Worm (Caenorhabditis elegans): Measurements from ENCODE around the gene faah-4.

Gene faah-4

DNA sequence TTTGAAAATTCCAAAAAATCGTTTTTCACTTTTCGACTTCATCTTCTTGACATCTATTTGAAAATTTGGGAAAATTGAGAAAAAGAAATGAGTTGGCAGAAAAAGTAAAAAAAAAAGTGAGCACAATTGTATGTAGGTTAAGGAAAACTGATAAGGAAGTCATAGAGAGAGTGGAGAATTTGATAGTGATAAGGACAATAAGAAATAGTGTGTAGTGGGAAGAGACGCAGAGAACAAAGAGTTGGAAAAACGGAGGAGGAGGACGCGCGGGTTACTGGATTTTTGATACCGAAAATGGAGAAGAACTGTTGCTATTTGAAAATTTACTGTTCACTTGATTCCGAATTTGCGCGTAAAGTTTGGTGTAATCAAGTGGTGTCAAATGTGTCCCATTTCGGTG, 30.9 kb downstream of the faah-4 start, which contains the start of gene Y56A3A.6:
Gene Y56A3A.6, minus strand, starts transcription at position 53 of the 400 bp plus-strand sequence.
- TF ChIP-seq nhr-80 (tag; optimal IDR thresholded peaks at IDR 0.05) (peak; percentile 54), let-607 (tag; optimal IDR thresholded peaks at IDR 0.05) (peak in 1 of 2 experiments; percentile 23), hmg-20 (GFP tag; IDR thresholded peaks at IDR 0.05) (no peak), unc-62 (GFP tag; optimal IDR thresholded peaks at IDR 0.05) (no peak), zfh-2 (GFP tag; conservative IDR thresholded peaks at IDR 0.05) (no peak), dox-1 (GFP tag; IDR thresholded peaks at IDR 0.05) (0 out of 2 replicates have a peak, but pooled peaks have one; percentile 10), attf-6 (GFP tag; IDR thresholded peaks at IDR 0.05) (no peak), B0035.1 (tag; optimal IDR thresholded peaks at IDR 0.05) (no peak), ztf-22 (GFP tag; optimal IDR thresholded peaks at IDR 0.05) (no peak), mel-28 (tag; optimal IDR thresholded peaks at IDR 0.05; ENCODE audit: borderline replicate concordance) (no peak), ztf-25 (GFP tag; IDR thresholded peaks at IDR 0.05) (no peak), hmg-1.2 (GFP tag; IDR thresholded peaks at IDR 0.05) (peak; percentile 89)

DNA sequence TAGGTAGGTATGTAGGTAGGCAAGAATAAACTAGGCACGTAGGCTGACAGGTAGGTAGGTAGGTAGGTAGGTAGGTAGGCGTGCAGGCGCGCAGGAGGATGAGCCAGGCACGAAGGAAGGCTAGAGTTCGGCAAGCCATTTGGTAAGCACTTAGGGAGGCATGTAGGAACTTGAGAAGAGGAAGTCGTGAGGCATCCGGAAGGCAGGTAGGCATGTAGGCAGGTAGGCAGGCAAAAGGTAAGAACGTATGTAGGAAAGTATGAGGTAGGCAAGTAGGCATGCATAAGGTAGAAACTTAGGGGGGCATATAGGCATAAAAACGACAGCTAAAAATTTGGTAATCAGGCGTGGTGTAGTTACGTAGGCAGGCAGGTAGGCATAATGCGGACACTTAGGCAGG, 33.5 kb downstream of the faah-4 start:
- TF ChIP-seq zfh-2 (GFP tag; conservative IDR thresholded peaks at IDR 0.05): 0 out of 2 replicates have a peak, but pooled peaks have one; percentile 23
- no peak for TF ChIP-seq aptf-2 (GFP tag; conservative IDR thresholded peaks at IDR 0.05)
- TF ChIP-seq T26A5.8 (tag; optimal IDR thresholded peaks at IDR 0.05): no peak
- TF ChIP-seq ztf-22 (GFP tag; optimal IDR thresholded peaks at IDR 0.05): no peak

DNA sequence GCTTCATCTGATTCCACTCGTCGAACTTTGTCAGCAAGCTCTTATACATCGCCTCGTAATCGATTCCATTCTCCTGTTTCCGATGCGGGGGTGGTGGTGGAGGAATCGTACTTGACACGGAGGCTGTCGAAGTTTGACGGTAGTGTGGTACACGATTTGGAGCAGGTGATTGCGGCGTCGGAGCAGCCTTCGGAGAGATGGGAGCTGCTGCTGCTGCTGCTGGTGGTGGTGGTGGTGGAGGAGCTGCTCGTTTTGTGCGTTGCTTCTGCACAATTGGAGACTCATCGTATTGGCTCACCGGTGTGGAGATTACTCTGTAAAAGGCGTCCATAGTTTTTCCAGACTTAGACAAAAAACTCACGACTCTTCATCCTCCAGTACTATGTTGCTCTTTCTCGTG, 35.4 kb downstream of the faah-4 start:
- no peak for TF ChIP-seq nfya-1 (tag; optimal IDR thresholded peaks at IDR 0.05; ENCODE audit: borderline replicate concordance, insufficient read depth)
- 0 out of 2 replicates have a peak, but pooled peaks have one; percentile 25 for TF ChIP-seq ekl-4 (GFP tag; IDR thresholded peaks at IDR 0.05)
- no peak for TF ChIP-seq fkh-3 (tag; optimal IDR thresholded peaks at IDR 0.05)
- peak; percentile 66 for TF ChIP-seq egrh-3 (GFP tag; IDR thresholded peaks at IDR 0.05)
- no peak for TF ChIP-seq attf-6 (GFP tag; IDR thresholded peaks at IDR 0.05)
- TF ChIP-seq zfh-2 (GFP tag; conservative IDR thresholded peaks at IDR 0.05): peak; percentile 81

DNA sequence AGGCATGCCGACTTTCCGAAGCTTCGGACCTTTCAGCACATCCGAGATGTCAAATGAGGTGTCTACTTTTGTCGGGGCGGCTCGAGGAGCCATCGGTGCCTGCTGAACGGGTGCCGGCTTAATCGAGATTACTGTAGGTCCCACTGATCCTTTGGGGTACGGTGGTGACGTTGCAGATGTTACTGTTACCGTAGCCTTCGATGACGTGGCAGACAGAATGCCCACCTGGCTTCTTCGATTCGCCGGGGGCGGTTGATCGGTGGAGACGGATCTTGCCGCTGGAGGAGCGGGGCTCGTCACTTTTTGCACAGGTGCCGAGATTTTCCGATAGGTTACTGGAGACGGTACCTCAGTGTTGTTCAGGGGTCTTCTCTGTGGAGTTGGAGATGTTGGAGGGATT, 38.1 kb downstream of the faah-4 start:
- TF ChIP-seq aptf-3 (GFP tag; IDR thresholded peaks at IDR 0.05): 0 out of 2 replicates have a peak, but pooled peaks have one; percentile 19
- peak; percentile 9; the same call in 1 of the 2 replicates for TF ChIP-seq egrh-3 (GFP tag; IDR thresholded peaks at IDR 0.05)
- TF ChIP-seq gei-17 (GFP tag; optimal IDR thresholded peaks at IDR 0.05): no peak
- peak; percentile 54 for TF ChIP-seq zfh-2 (GFP tag; conservative IDR thresholded peaks at IDR 0.05)
- no peak for TF ChIP-seq lin-40 (tag; optimal IDR thresholded peaks at IDR 0.05)
- TF ChIP-seq bed-1 (GFP tag; IDR thresholded peaks at IDR 0.05): 0 out of 2 replicates have a peak, but pooled peaks have one; percentile 79

DNA sequence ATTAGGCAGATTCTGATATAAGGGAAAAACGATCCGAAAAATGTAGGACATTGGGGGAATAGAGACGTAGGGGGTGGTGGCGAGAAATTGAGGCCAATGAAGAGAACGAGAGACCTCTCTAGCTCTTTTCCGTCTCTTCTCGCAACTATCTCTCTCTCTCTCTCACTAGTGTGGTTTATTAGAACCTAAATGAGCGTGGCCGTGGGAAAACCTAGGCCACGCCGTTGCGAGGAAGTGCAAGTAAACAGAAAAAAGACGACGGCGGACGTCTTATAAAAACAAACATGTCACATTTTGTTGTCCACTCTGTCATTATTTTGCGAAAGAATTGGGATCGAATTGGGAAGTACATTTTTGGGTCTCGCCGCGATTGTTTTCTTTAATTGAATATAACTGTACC, 39.7 kb downstream of the faah-4 start:
- TF ChIP-seq pha-4 (tag; optimal IDR thresholded peaks at IDR 0.05) (no peak), egrh-3 (GFP tag; IDR thresholded peaks at IDR 0.05) (no peak), dox-1 (GFP tag; IDR thresholded peaks at IDR 0.05) (peak; percentile 89), F57C9.4 (tag; optimal IDR thresholded peaks at IDR 0.05) (no peak), atf-7 (tag; optimal IDR thresholded peaks at IDR 0.05) (no peak), him-1 (tag; optimal IDR thresholded peaks at IDR 0.05) (no peak), mcd-1 (GFP tag; IDR thresholded peaks at IDR 0.05) (peak; percentile 67), K12H6.12 (tag; optimal IDR thresholded peaks at IDR 0.05) (peak; percentile 88), B0035.1 (tag; optimal IDR thresholded peaks at IDR 0.05) (no peak), snpc-4 (GFP tag; optimal IDR thresholded peaks at IDR 0.05) (peak; percentile 50), snpc-4 (tag; optimal IDR thresholded peaks at IDR 0.05) (peak; percentile 69 to 85 (median 79)), snpc-1.1 (tag; optimal IDR thresholded peaks at IDR 0.05; ENCODE audit: insufficient read depth) (no peak), T26A5.8 (tag; optimal IDR thresholded peaks at IDR 0.05) (no peak), akir-1 (GFP tag; optimal IDR thresholded peaks at IDR 0.05) (no peak), Y79H2A.3 (GFP tag; conservative IDR thresholded peaks at IDR 0.05) (no peak), ztf-26 (tag; optimal IDR thresholded peaks at IDR 0.05) (peak; percentile 18), Y56A3A.18 (GFP tag; IDR thresholded peaks at IDR 0.05) (no peak), Y53F4B.3 (GFP tag; IDR thresholded peaks at IDR 0.05) (no peak), athp-1 (tag; optimal IDR thresholded peaks at IDR 0.05) (no peak), ekl-4 (GFP tag; IDR thresholded peaks at IDR 0.05) (no peak), ccch-3 (GFP tag; optimal IDR thresholded peaks at IDR 0.05) (no peak), hrde-1 (tag; optimal IDR thresholded peaks at IDR 0.05; ENCODE audit: borderline replicate concordance) (no peak), F22D6.2 (tag; optimal IDR thresholded peaks at IDR 0.05) (peak; percentile 4), aptf-3 (GFP tag; IDR thresholded peaks at IDR 0.05) (no peak)

Measured in whole organism, young adult.